Fruit fly (Drosophila melanogaster) whole organism, embryonic: ENCODE data around the gene DENR.
A peak's percentile ranks its signal among the peaks of the same experiment; 100 is the strongest.

Experiments used
- Adf1 ChIP-seq: fragments of 200-800 bp; sonication (Bioruptor generic); IDR thresholded peaks from 2 replicates; pipeline ENCODE4 v1.3.6; 2022; ENCODE audit warnings: missing biosample characterization, missing genetic modification characterization
- Antp ChIP-seq: fragments of 200-800 bp; sonication (Bioruptor generic); optimal IDR thresholded peaks from 3 replicates; lab custom pipeline; 2016; ENCODE audit warnings: missing biosample characterization, missing genetic modification characterization
- CG12299 ChIP-seq: fragments of 200-800 bp; sonication (Bioruptor generic); optimal IDR thresholded peaks from 2 replicates; lab custom pipeline; 2018; ENCODE audit warnings: missing biosample characterization, mild to moderate bottlenecking, missing genetic modification characterization
- CG12769 ChIP-seq: fragments of 200-800 bp; sonication (Bioruptor generic); optimal IDR thresholded peaks from 2 replicates; lab custom pipeline; 2019; ENCODE audit warnings: missing biosample characterization, mild to moderate bottlenecking, missing genetic modification characterization, moderate library complexity
- CG13624 ChIP-seq: fragments of 200-800 bp; sonication (Bioruptor generic); optimal IDR thresholded peaks from 2 replicates; lab custom pipeline; 2016; ENCODE audit warnings: missing biosample characterization, missing genetic modification characterization
- CG13775 ChIP-seq: fragments of 200-800 bp; sonication (Bioruptor generic); optimal IDR thresholded peaks from 3 replicates; lab custom pipeline; 2017; ENCODE audit warnings: missing biosample characterization, mild to moderate bottlenecking, missing genetic modification characterization
- CG13894 ChIP-seq: fragments of 200-800 bp; sonication (Bioruptor generic); optimal IDR thresholded peaks from 3 replicates; lab custom pipeline; 2018; ENCODE audit warnings: missing biosample characterization, mild to moderate bottlenecking, missing genetic modification characterization, moderate library complexity
- CG17385 ChIP-seq: fragments of 200-800 bp; sonication (Bioruptor generic); optimal IDR thresholded peaks from 3 replicates; lab custom pipeline; 2018; ENCODE audit warnings: missing biosample characterization, mild to moderate bottlenecking, missing genetic modification characterization
- CG17568 ChIP-seq: fragments of 200-800 bp; sonication (Bioruptor generic); optimal IDR thresholded peaks from 2 replicates; lab custom pipeline; 2018; ENCODE audit warnings: missing biosample characterization, mild to moderate bottlenecking, missing genetic modification characterization, moderate library complexity
- CG18476 ChIP-seq: fragments of 200-800 bp; sonication (Bioruptor generic); optimal IDR thresholded peaks from 2 replicates; lab custom pipeline; 2016; ENCODE audit warnings: missing biosample characterization, mild to moderate bottlenecking, missing genetic modification characterization
- CG31224 ChIP-seq: fragments of 200-800 bp; sonication (Bioruptor generic); IDR thresholded peaks from 2 replicates; pipeline ENCODE4 v1.3.6; 2022; ENCODE audit warnings: missing biosample characterization, missing genetic modification characterization
- CG32532 ChIP-seq: fragments of 200-800 bp; sonication (Bioruptor generic); IDR thresholded peaks from 2 replicates; pipeline ENCODE4 v1.3.6; 2022; ENCODE audit warnings: missing biosample characterization, missing genetic modification characterization
- CG4328 ChIP-seq: fragments of 200-800 bp; sonication (Bioruptor generic); optimal IDR thresholded peaks from 3 replicates; lab custom pipeline; 2017; ENCODE audit warnings: missing biosample characterization, missing genetic modification reagents, missing genetic modification characterization
- CG4360 ChIP-seq: fragments of 200-800 bp; sonication (Bioruptor generic); IDR thresholded peaks from 2 replicates; pipeline ENCODE4 v1.3.6; 2022; ENCODE audit warnings: missing biosample characterization, missing genetic modification characterization
- CG4707 ChIP-seq: fragments of 200-800 bp; sonication (Bioruptor generic); optimal IDR thresholded peaks from 2 replicates; lab custom pipeline; 2018; ENCODE audit warnings: missing biosample characterization, mild to moderate bottlenecking, missing genetic modification characterization, moderate library complexity
- CG6254 ChIP-seq: fragments of 200-800 bp; sonication (Bioruptor generic); optimal IDR thresholded peaks from 3 replicates; lab custom pipeline; 2017; ENCODE audit warnings: mild to moderate bottlenecking, missing biosample characterization, missing genetic modification reagents, missing genetic modification characterization
- CG9797 ChIP-seq: fragments of 200-800 bp; sonication (Bioruptor generic); optimal IDR thresholded peaks from 3 replicates; lab custom pipeline; 2018; ENCODE audit warnings: missing biosample characterization, mild to moderate bottlenecking, missing genetic modification characterization
- CG9932 ChIP-seq: fragments of 200-800 bp; sonication (Bioruptor generic); IDR thresholded peaks from 2 replicates; pipeline ENCODE4 v1.3.6; 2022; ENCODE audit warnings: missing biosample characterization, missing genetic modification characterization
- D19B ChIP-seq: fragments of 200-800 bp; sonication (Bioruptor generic); optimal IDR thresholded peaks from 2 replicates; lab custom pipeline; 2017; ENCODE audit warnings: missing biosample characterization, mild to moderate bottlenecking, missing genetic modification characterization
- Deaf1 ChIP-seq: fragments of 200-800 bp; optimal IDR thresholded peaks from 3 replicates; lab custom pipeline; 2019; ENCODE audit warnings: missing biosample characterization, mild to moderate bottlenecking, missing genetic modification characterization, moderate library complexity
- ERR ChIP-seq: fragments of 200-800 bp; sonication (Bioruptor generic); optimal IDR thresholded peaks from 2 replicates; lab custom pipeline; 2016; ENCODE audit warnings: missing biosample characterization, missing genetic modification characterization
- GATAe ChIP-seq: fragments of 200-800 bp; sonication (Bioruptor generic); conservative IDR thresholded peaks from 2 replicates; pipeline ENCODE4 v1.3.6; 2022; ENCODE audit warnings: missing biosample characterization, missing genetic modification characterization
- Med ChIP-seq: fragments of 200-800 bp; sonication (Bioruptor generic); peaks from one replicate; lab custom pipeline; 2016; ENCODE audit warnings: missing biosample characterization, missing genetic modification characterization, mild to moderate bottlenecking, inconsistent platforms, moderate library complexity
- Nf-YB ChIP-seq: fragments of 200-800 bp; sonication (Bioruptor generic); optimal IDR thresholded peaks from 3 replicates; lab custom pipeline; 2019; ENCODE audit warnings: missing biosample characterization, mild to moderate bottlenecking, missing genetic modification characterization, moderate library complexity
- Rfx ChIP-seq: fragments of 200-800 bp; sonication (Bioruptor generic); IDR thresholded peaks from 2 replicates; pipeline ENCODE4 v1.3.6; 2022; ENCODE audit warnings: missing biosample characterization, missing genetic modification characterization
- cas ChIP-seq: fragments of 200-800 bp; sonication (Bioruptor generic); IDR thresholded peaks from 2 replicates; pipeline ENCODE4 v1.3.6; 2022; ENCODE audit warnings: missing biosample characterization, missing genetic modification characterization
- chinmo ChIP-seq: fragments of 200-800 bp; sonication (Bioruptor generic); IDR thresholded peaks from 4 replicates; pipeline ENCODE4 v1.3.6; 2022; ENCODE audit warnings: missing biosample characterization, missing genetic modification characterization; ENCODE audit not compliant: partially characterized antibody
- chm ChIP-seq: fragments of 200-800 bp; sonication (Bioruptor generic); IDR thresholded peaks from 2 replicates; pipeline ENCODE4 v1.3.6; 2022; ENCODE audit warnings: missing biosample characterization, missing genetic modification characterization
- croc ChIP-seq: fragments of 200-800 bp; sonication (Bioruptor generic); conservative IDR thresholded peaks from 3 replicates; pipeline ENCODE4 v1.3.6; 2022; ENCODE audit warnings: missing biosample characterization, missing genetic modification characterization
- dati ChIP-seq: fragments of 200-800 bp; sonication (Bioruptor generic); IDR thresholded peaks from 2 replicates; pipeline ENCODE4 v1.3.6; 2022; ENCODE audit warnings: missing biosample characterization, missing genetic modification characterization
- dysf ChIP-seq: fragments of 200-800 bp; sonication (Bioruptor generic); IDR thresholded peaks from 3 replicates; pipeline ENCODE4 v1.3.6; 2022; ENCODE audit warnings: missing biosample characterization, missing genetic modification characterization
- fd3F ChIP-seq: fragments of 200-800 bp; sonication (Bioruptor generic); optimal IDR thresholded peaks from 2 replicates; lab custom pipeline; 2018; ENCODE audit warnings: missing biosample characterization, mild to moderate bottlenecking, missing genetic modification characterization, moderate library complexity
- klu ChIP-seq: fragments of 200-800 bp; sonication (Bioruptor generic); IDR thresholded peaks from 2 replicates; pipeline ENCODE4 v1.3.6; 2022; ENCODE audit warnings: missing biosample characterization, missing genetic modification characterization
- lmd ChIP-seq: fragments of 200-800 bp; sonication (Bioruptor generic); IDR thresholded peaks from 2 replicates; pipeline ENCODE4 v1.3.6; 2022; ENCODE audit warnings: missing biosample characterization, missing genetic modification characterization
- pho ChIP-seq: fragments of 200-800 bp; sonication (Bioruptor generic); optimal IDR thresholded peaks from 2 replicates; lab custom pipeline; 2016; ENCODE audit warnings: missing biosample characterization, missing genetic modification characterization
- row ChIP-seq: fragments of 200-800 bp; sonication (Bioruptor generic); IDR thresholded peaks from 3 replicates; pipeline ENCODE4 v1.3.6; 2022; ENCODE audit warnings: missing biosample characterization, missing genetic modification characterization
- sd ChIP-seq: fragments of 200-800 bp; sonication (Bioruptor generic); optimal IDR thresholded peaks from 3 replicates; lab custom pipeline; 2018; ENCODE audit warnings: missing biosample characterization, mild to moderate bottlenecking, missing genetic modification characterization, moderate library complexity
- sim ChIP-seq: fragments of 200-800 bp; sonication (Bioruptor generic); IDR thresholded peaks from 2 replicates; pipeline ENCODE4 v1.3.6; 2022; ENCODE audit warnings: missing biosample characterization, missing genetic modification characterization
- sisA ChIP-seq: fragments of 200-800 bp; sonication (Bioruptor generic); IDR thresholded peaks from 2 replicates; pipeline ENCODE4 v1.3.6; 2022; ENCODE audit warnings: missing biosample characterization, missing genetic modification characterization
- slbo ChIP-seq: fragments of 200-800 bp; sonication (Bioruptor generic); IDR thresholded peaks from 2 replicates; pipeline ENCODE4 v1.3.6; 2022; ENCODE audit warnings: missing biosample characterization, missing genetic modification characterization

The DENR gene

DNA sequence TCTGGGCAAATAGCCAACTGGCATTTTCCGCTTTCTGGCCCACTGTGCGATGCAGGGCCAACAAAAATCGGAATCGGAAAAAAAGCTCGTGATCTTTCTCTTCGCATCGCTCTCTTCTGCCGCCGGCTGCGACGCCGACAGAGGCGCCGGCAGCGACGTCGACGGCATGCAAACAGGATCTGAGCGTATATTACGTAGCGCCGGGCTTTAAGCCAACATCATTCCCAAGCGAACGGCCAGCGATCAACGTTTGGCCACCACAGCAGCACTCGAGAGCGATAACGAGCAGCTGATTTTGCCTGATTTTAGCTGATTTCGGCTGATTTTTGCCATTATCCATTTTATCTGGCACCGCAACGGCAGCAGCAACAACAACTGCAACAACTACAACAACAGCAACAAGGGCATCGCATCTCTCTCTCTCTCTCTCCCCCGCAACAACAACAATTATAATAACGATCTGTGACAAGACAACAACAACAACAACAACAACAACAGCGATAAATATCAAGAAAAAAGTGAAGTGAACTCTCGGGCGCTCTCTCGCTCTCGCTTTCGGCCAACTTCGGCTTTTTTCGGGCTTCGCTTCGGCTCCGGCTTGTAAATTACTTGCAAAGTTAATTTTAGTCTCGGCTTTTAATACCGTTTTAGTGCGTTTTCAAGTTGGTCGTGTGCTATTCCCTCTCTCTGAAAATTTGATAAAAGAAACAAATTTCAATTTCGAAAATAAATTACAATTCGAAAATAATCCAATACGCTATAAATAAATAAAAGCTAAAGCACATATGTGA lies 26.8 kb upstream of the DENR start, which contains the start of gene CG4928 (continued):
- TF ChIP-seq CG6254 (GFP tag; lab: Kevin White, UChicago) (no peak), CG9932 (GFP tag; lab: Robert Waterston, UW) (0 out of 2 replicates have a peak, but pooled peaks have one; percentile 29), slbo (GFP tag; lab: Robert Waterston, UW) (peak; percentile 45; the same call in 1 of the 2 replicates), CG13894 (tag; lab: Kevin White, UChicago) (peak; percentile 46), klu (0 out of 2 replicates have a peak, but pooled peaks have one; percentile 20), sisA (GFP tag; lab: Robert Waterston, UW) (no peak), Deaf1 (tag; lab: Kevin White, UChicago) (peak; percentile 96), Rfx (GFP tag; lab: Robert Waterston, UW) (peak; percentile 30; the same call in 1 of the 2 replicates), Med (GFP tag; lab: Kevin White, UChicago) (peak; percentile 57), row (GFP tag; lab: Robert Waterston, UW) (0 out of 3 replicates have a peak, but pooled peaks have one; percentile 32), CG12769 (tag; lab: Kevin White, UChicago) (peak; percentile 46), CG4360 (peak; percentile 84), CG31224 (GFP tag; lab: Robert Waterston, UW) (no peak), fd3F (GFP tag; lab: Kevin White, UChicago) (no peak), dati (GFP tag; lab: Robert Waterston, UW) (no peak), chinmo (GFP tag; lab: Robert Waterston, UW) (peak; percentile 94; the same call in 3 of the 4 replicates), croc (no peak), Adf1 (GFP tag; lab: Robert Waterston, UW) (peak; percentile 89), cas (no peak), CG32532 (GFP tag; lab: Robert Waterston, UW) (0 out of 2 replicates have a peak, but pooled peaks have one; percentile 19)

DNA sequence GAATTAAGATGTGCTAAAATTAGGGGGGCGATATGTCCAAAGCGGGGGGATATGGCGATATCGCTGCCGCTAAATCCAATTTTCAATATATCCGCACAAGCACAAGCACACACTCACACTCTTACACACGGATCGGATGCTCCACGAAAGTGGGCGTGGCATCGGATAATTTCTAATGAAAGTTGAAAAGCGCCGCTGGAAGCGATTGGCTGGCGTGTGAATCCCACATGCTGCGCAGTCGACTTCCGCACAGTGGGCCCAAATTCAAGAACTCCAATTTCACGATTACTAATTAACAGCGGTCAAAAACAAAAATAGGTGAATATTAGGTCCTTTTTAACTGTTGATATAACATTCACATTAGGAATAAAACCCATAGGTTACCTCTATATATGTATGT lies 25.6 kb upstream of the DENR start:
- TF ChIP-seq sim (GFP tag; lab: Robert Waterston, UW) = no peak
- no peak for TF ChIP-seq CG12299 (tag; lab: Kevin White, UChicago)
- TF ChIP-seq Nf-YB (GFP tag; lab: Kevin White, UChicago) = peak; percentile 60
- TF ChIP-seq ERR (GFP tag; lab: Kevin White, UChicago) = no peak
- TF ChIP-seq chm = no peak
- TF ChIP-seq CG17568 (GFP tag; lab: Kevin White, UChicago) = no peak
- no peak for TF ChIP-seq CG9797 (GFP tag; lab: Kevin White, UChicago)
- TF ChIP-seq GATAe (GFP tag; lab: Robert Waterston, UW) = no peak
- TF ChIP-seq dysf (GFP tag; lab: Robert Waterston, UW) = no peak
- TF ChIP-seq chinmo (GFP tag; lab: Robert Waterston, UW) = 0 out of 4 replicates have a peak, but pooled peaks have one; percentile 37
- TF ChIP-seq CG4328 (GFP tag; lab: Kevin White, UChicago) = no peak
- TF ChIP-seq Antp (GFP tag; lab: Kevin White, UChicago) = no peak
- no peak for TF ChIP-seq CG17385 (GFP tag; lab: Kevin White, UChicago)
- TF ChIP-seq CG13775 (GFP tag; lab: Kevin White, UChicago) = no peak
- TF ChIP-seq pho (GFP tag; lab: Kevin White, UChicago) = no peak

DNA sequence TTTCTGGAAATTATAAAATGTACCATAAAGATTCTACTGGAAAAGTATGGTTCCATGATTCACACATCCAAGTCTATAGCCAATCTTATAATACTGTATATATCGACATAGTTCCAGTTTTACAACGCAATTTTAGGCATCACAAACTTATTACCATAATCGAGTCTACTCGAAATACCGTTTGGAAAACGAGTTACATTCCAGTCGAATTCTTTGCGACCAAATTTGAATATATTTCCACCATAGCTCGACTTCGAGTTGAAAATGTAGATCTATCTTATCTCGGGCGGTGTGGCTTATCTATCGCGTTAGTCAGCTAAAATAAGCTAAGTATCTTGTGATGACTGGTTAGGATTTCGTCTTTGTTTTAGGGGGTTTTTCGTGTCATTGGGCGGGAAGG lies 23.5 kb upstream of the DENR start:
- no peak for TF ChIP-seq CG18476 (GFP tag; lab: Kevin White, UChicago)
- TF ChIP-seq chinmo (GFP tag; lab: Robert Waterston, UW) = 0 out of 4 replicates have a peak, but pooled peaks have one; percentile 29
- TF ChIP-seq sd = peak; percentile 97
- no peak for TF ChIP-seq CG4707 (GFP tag; lab: Kevin White, UChicago)
- no peak for TF ChIP-seq lmd
- no peak for TF ChIP-seq CG13624
- peak; percentile 98 for TF ChIP-seq CG13894 (tag; lab: Kevin White, UChicago)
- peak; percentile 48 for TF ChIP-seq D19B (GFP tag; lab: Kevin White, UChicago)
